Worm (Caenorhabditis elegans) whole organism, young adult: ENCODE measurements around the gene K08B5.1.

Experiments
- B0019.2 ChIP-seq: fragments of 200-800 bp; sonication (Bioruptor generic); conservative IDR thresholded peaks from 2 replicates; pipeline ENCODE4 v1.3.6; 2022; ENCODE audit warnings: missing genetic modification reagents, missing genetic modification characterization, missing compliant biosample characterization
- C17E4.6 ChIP-seq: fragments of 200-800 bp; sonication (Bioruptor generic); IDR thresholded peaks from 2 replicates; pipeline ENCODE4 v1.3.6; 2022; ENCODE audit warnings: missing genetic modification reagents, missing genetic modification characterization, missing compliant biosample characterization
- F55B11.4 ChIP-seq: sonication (generic microtip); optimal IDR thresholded peaks from 2 replicates; lab custom pipeline; 2016; ENCODE audit warnings: missing compliant biosample characterization, missing genetic modification characterization, borderline replicate concordance; ENCODE audit not compliant: insufficient read depth
- Y67H2A.10 ChIP-seq: fragments of 200-800 bp; sonication (Bioruptor generic); conservative IDR thresholded peaks from 2 replicates; pipeline ENCODE4 v1.3.6; 2022; ENCODE audit warnings: missing genetic modification reagents, missing genetic modification characterization, missing compliant biosample characterization
- ama-1 ChIP-seq, 3 experiments: fragments of 150-350 bp in 1 of 3; sonication (generic microtip) in 2 of 3; optimal IDR thresholded peaks; 2 replicates each; lab custom pipeline; 2014 to 2018; ENCODE audit warnings: missing biosample characterization in 2 of 3, missing genetic modification characterization in 2 of 3, missing genetic modification reagents in 2 of 3
- atf-7 ChIP-seq: sonication (generic microtip); optimal IDR thresholded peaks from 2 replicates; lab custom pipeline; 2017; ENCODE audit warnings: mild to moderate bottlenecking, missing genetic modification characterization, missing compliant biosample characterization
- dpl-1 ChIP-seq: fragments of 150-350 bp; optimal IDR thresholded peaks from 2 replicates; lab custom pipeline; 2014; ENCODE audit warnings: missing biosample characterization, missing genetic modification reagents, missing genetic modification characterization
- egl-44 ChIP-seq: fragments of 200-800 bp; sonication (Bioruptor generic); IDR thresholded peaks from 2 replicates; pipeline ENCODE4 v1.3.6; 2022; ENCODE audit warnings: missing genetic modification reagents, missing genetic modification characterization, missing compliant biosample characterization
- hmg-1.2 ChIP-seq: fragments of 200-800 bp; sonication (Bioruptor generic); IDR thresholded peaks from 2 replicates; pipeline ENCODE4 v1.3.6; 2022; ENCODE audit warnings: missing genetic modification reagents, missing genetic modification characterization, missing compliant biosample characterization
- let-526 ChIP-seq: fragments of 200-800 bp; sonication (Bioruptor generic); IDR thresholded peaks from 2 replicates; pipeline ENCODE4 v1.3.6; 2022; ENCODE audit warnings: missing genetic modification reagents, missing genetic modification characterization, missing compliant biosample characterization
- somi-1 ChIP-seq: fragments of 200-800 bp; sonication (Bioruptor generic); optimal IDR thresholded peaks from 2 replicates; lab custom pipeline; 2018; ENCODE audit warnings: mild to moderate bottlenecking, missing genetic modification characterization, missing compliant biosample characterization
- tlf-1 ChIP-seq: fragments of 200-800 bp; sonication (Bioruptor generic); optimal IDR thresholded peaks from 2 replicates; lab custom pipeline; 2018; ENCODE audit warnings: mild to moderate bottlenecking, missing genetic modification characterization, missing compliant biosample characterization
- unc-62 ChIP-seq: fragments of 150-350 bp; optimal IDR thresholded peaks from 2 replicates; lab custom pipeline; 2014; ENCODE audit warnings: missing biosample characterization, missing genetic modification reagents, missing genetic modification characterization

DNA sequence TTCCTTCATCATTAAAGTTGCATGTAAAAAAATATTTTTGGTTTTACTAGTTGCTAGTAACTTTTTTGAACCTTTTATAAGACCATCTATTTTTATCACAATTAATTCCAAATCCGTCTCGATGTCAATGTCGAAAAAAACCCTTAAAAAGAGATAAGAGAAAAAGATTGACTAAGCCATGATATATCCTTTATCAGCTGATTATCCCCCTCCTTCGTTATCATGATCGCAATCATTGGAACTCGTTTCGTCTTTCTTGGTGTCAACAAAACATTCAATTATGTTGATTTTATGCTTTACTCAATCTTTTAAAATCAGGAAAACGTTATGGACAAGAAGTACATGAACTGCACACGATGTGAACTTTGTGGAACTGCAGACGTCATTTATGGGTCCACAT is at the start of gene K08B5.1:
- TF ChIP-seq hmg-1.2 (GFP tag; lab: Robert Waterston, UW) (no peak), dpl-1 (GFP tag; lab: Kevin White, UChicago) (no peak), unc-62 (GFP tag; lab: Kevin White, UChicago) (no peak), B0019.2 (GFP tag; lab: Robert Waterston, UW) (no peak), ama-1 (optimal IDR thresholded peaks at IDR 0.05; lab: Kevin White, UChicago) (no peak), ama-1 (GFP tag; optimal IDR thresholded peaks at IDR 0.05; lab: Kevin White, UChicago) (no peak), somi-1 (no peak), tlf-1 (GFP tag; lab: Kevin White, UChicago) (no peak), let-526 (GFP tag; lab: Robert Waterston, UW) (no peak), C17E4.6 (GFP tag; lab: Robert Waterston, UW) (no peak), atf-7 (tag; lab: Kevin White, UChicago) (no peak), F55B11.4 (tag; lab: Kevin White, UChicago) (no peak), egl-44 (GFP tag; lab: Robert Waterston, UW) (no peak), Y67H2A.10 (GFP tag; lab: Robert Waterston, UW) (no peak)
